Worm (Caenorhabditis elegans) whole organism, young adult: ENCODE results near the gene F26A10.2.
A peak's percentile ranks its signal among the peaks of the same experiment; 100 is the strongest.

ENCODE experiments used
- B0336.3 ChIP-seq: fragments of 200-800 bp; sonication (Bioruptor generic); IDR thresholded peaks from 2 replicates; pipeline ENCODE4 v1.3.6; 2022; ENCODE audit warnings: missing genetic modification characterization, missing compliant biosample characterization
- C06A6.2 ChIP-seq: fragments of 200-800 bp; sonication (Bioruptor generic); conservative IDR thresholded peaks from 2 replicates; pipeline ENCODE4 v1.3.6; 2022; ENCODE audit warnings: missing genetic modification characterization, missing compliant biosample characterization
- C17E4.6 ChIP-seq: fragments of 200-800 bp; sonication (Bioruptor generic); IDR thresholded peaks from 2 replicates; pipeline ENCODE4 v1.3.6; 2022; ENCODE audit warnings: missing genetic modification reagents, missing genetic modification characterization, missing compliant biosample characterization
- D2030.7 ChIP-seq: fragments of 200-800 bp; sonication (Bioruptor generic); IDR thresholded peaks from 2 replicates; pipeline ENCODE4 v1.3.6; 2022; ENCODE audit warnings: missing genetic modification reagents, missing genetic modification characterization, missing compliant biosample characterization
- F23B12.7 ChIP-seq: sonication (generic microtip); optimal IDR thresholded peaks from 2 replicates; lab custom pipeline; 2017; ENCODE audit warnings: missing genetic modification characterization, mild to moderate bottlenecking, missing compliant biosample characterization, antibody characterized with exemption, moderate library complexity; ENCODE audit not compliant: insufficient read depth
- F57C9.4 ChIP-seq: sonication (generic microtip); optimal IDR thresholded peaks from 2 replicates; lab custom pipeline; 2017; ENCODE audit warnings: mild to moderate bottlenecking, missing genetic modification characterization, missing compliant biosample characterization
- K11D2.4 ChIP-seq: fragments of 200-800 bp; sonication (Bioruptor generic); IDR thresholded peaks from 2 replicates; pipeline ENCODE4 v1.3.6; 2022; ENCODE audit warnings: missing genetic modification reagents, missing genetic modification characterization, missing compliant biosample characterization
- Y53F4B.3 ChIP-seq: fragments of 200-800 bp; sonication (Bioruptor generic); IDR thresholded peaks from 2 replicates; pipeline ENCODE4 v1.3.6; 2022; ENCODE audit warnings: missing genetic modification reagents, missing genetic modification characterization, missing compliant biosample characterization
- ama-1 ChIP-seq, 3 experiments: fragments of 150-350 bp in 1 of 3; sonication (generic microtip) in 2 of 3; optimal IDR thresholded peaks; 2 replicates each; lab custom pipeline; 2014 to 2018; ENCODE audit warnings: missing biosample characterization in 2 of 3, missing genetic modification characterization in 2 of 3, missing genetic modification reagents in 2 of 3
- ceh-27 ChIP-seq: fragments of 200-800 bp; sonication (Bioruptor generic); optimal IDR thresholded peaks from 2 replicates; lab custom pipeline; 2018; ENCODE audit warnings: mild to moderate bottlenecking, missing genetic modification characterization, moderate library complexity, missing compliant biosample characterization
- dpff-1 ChIP-seq: sonication (generic microtip); optimal IDR thresholded peaks from 2 replicates; lab custom pipeline; 2017; ENCODE audit warnings: mild to moderate bottlenecking, missing genetic modification characterization, missing compliant biosample characterization
- efl-1 ChIP-seq: fragments of 150-350 bp; optimal IDR thresholded peaks from 2 replicates; lab custom pipeline; 2014; ENCODE audit warnings: missing biosample characterization, missing genetic modification reagents, missing genetic modification characterization
- gei-17 ChIP-seq: fragments of 200-800 bp; sonication (Bioruptor generic); optimal IDR thresholded peaks from 2 replicates; lab custom pipeline; 2018; ENCODE audit warnings: mild to moderate bottlenecking, missing genetic modification characterization, missing compliant biosample characterization
- hmg-1.2 ChIP-seq: fragments of 200-800 bp; sonication (Bioruptor generic); IDR thresholded peaks from 2 replicates; pipeline ENCODE4 v1.3.6; 2022; ENCODE audit warnings: missing genetic modification reagents, missing genetic modification characterization, missing compliant biosample characterization
- hmg-20 ChIP-seq: fragments of 200-800 bp; sonication (Bioruptor generic); IDR thresholded peaks from 2 replicates; pipeline ENCODE4 v1.3.6; 2022; ENCODE audit warnings: missing genetic modification reagents, missing genetic modification characterization, missing compliant biosample characterization
- hrde-1 ChIP-seq: sonication (generic microtip); optimal IDR thresholded peaks from 2 replicates; lab custom pipeline; 2016; ENCODE audit warnings: missing genetic modification characterization, mild to moderate bottlenecking, missing compliant biosample characterization, moderate library complexity, missing genotype, missing genetic modification reagents, borderline replicate concordance
- lin-26 ChIP-seq: fragments of 200-800 bp; sonication (Bioruptor generic); IDR thresholded peaks from 2 replicates; pipeline ENCODE4 v1.3.6; 2022; ENCODE audit warnings: missing genetic modification reagents, missing genetic modification characterization, missing compliant biosample characterization
- lin-40 ChIP-seq: sonication (generic microtip); optimal IDR thresholded peaks from 2 replicates; lab custom pipeline; 2016; ENCODE audit warnings: missing genetic modification characterization, mild to moderate bottlenecking, missing compliant biosample characterization, missing genotype, missing genetic modification reagents
- madf-6 ChIP-seq: fragments of 200-800 bp; sonication (Bioruptor generic); IDR thresholded peaks from 2 replicates; pipeline ENCODE4 v1.3.6; 2022; ENCODE audit warnings: missing genetic modification reagents, missing genetic modification characterization, missing compliant biosample characterization
- mcd-1 ChIP-seq: fragments of 200-800 bp; sonication (Bioruptor generic); IDR thresholded peaks from 2 replicates; pipeline ENCODE4 v1.3.6; 2022; ENCODE audit warnings: missing genetic modification reagents, missing genetic modification characterization, missing compliant biosample characterization
- mes-4 ChIP-seq: sonication (generic microtip); optimal IDR thresholded peaks from 2 replicates; lab custom pipeline; 2016; ENCODE audit warnings: missing genotype, missing genetic modification characterization, missing compliant biosample characterization
- nfya-2 ChIP-seq: fragments of 200-800 bp; sonication (Bioruptor generic); IDR thresholded peaks from 2 replicates; pipeline ENCODE4 v1.3.6; 2022; ENCODE audit warnings: missing genetic modification reagents, missing genetic modification characterization, missing compliant biosample characterization
- nhr-179 ChIP-seq: sonication (generic microtip); optimal IDR thresholded peaks from 2 replicates; lab custom pipeline; 2016; ENCODE audit warnings: mild to moderate bottlenecking, missing genetic modification characterization, missing compliant biosample characterization
- nhr-80 ChIP-seq: sonication (generic microtip); optimal IDR thresholded peaks from 2 replicates; lab custom pipeline; 2016; ENCODE audit warnings: missing genetic modification characterization, missing compliant biosample characterization
- nhr-90 ChIP-seq: sonication (generic microtip); optimal IDR thresholded peaks from 2 replicates; lab custom pipeline; 2016; ENCODE audit warnings: missing genotype, mild to moderate bottlenecking, missing genetic modification characterization, missing compliant biosample characterization
- snpc-4 ChIP-seq, 5 experiments: fragments of 150-350 bp in 1 of 5; sonication (generic microtip) in 4 of 5; optimal IDR thresholded peaks; 2 replicates each; lab custom pipeline; 2014 to 2018; ENCODE audit warnings: missing genetic modification characterization in 5 of 5, missing biosample characterization in 3 of 5, antibody characterized with exemption in 2 of 5, mild to moderate bottlenecking in 2 of 5, missing compliant biosample characterization in 2 of 5, missing genotype in 2 of 5, moderate library complexity in 2 of 5, missing genetic modification reagents in 1 of 5
- sptf-2 ChIP-seq: fragments of 200-800 bp; sonication (Bioruptor generic); optimal IDR thresholded peaks from 2 replicates; lab custom pipeline; 2018; ENCODE audit warnings: mild to moderate bottlenecking, missing genetic modification characterization, missing compliant biosample characterization
- tbp1 ChIP-seq: fragments of 200-800 bp; sonication (Bioruptor generic); optimal IDR thresholded peaks from 2 replicates; lab custom pipeline; 2018; ENCODE audit warnings: mild to moderate bottlenecking, missing genetic modification characterization, missing compliant biosample characterization
- xnd-1 ChIP-seq: sonication (generic microtip); optimal IDR thresholded peaks from 2 replicates; lab custom pipeline; 2016; ENCODE audit warnings: missing genotype, missing genetic modification reagents, missing genetic modification characterization, missing compliant biosample characterization
- ztf-18 ChIP-seq: sonication (generic microtip); optimal IDR thresholded peaks from 2 replicates; lab custom pipeline; 2016; ENCODE audit warnings: missing genotype, mild to moderate bottlenecking, missing genetic modification characterization, missing compliant biosample characterization
- ztf-26 ChIP-seq: sonication (generic microtip); optimal IDR thresholded peaks from 2 replicates; lab custom pipeline; 2017; ENCODE audit warnings: missing genetic modification characterization, missing compliant biosample characterization

F26A10.2 gene

DNA sequence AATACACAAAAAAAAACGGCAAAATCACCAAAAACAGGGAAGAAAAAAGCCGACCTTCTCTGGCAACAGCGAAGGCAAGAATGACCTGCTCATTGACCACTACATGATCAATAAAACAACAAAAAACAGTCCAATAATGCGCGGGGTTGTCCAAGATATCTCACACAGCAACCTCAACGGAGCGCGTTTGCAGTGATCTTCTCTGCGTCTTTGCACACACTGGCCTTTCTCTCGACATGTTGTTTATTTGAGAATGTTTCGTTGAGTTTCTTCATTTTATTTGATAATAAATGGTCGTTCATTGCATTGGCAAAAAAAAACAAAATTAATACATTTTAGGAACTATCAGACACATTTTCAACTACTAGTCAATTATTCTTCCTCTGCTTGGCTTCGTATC, 16.4 kb upstream of the F26A10.2 start:
- TF ChIP-seq mes-4 (tag; lab: Kevin White, UChicago) (no peak), ztf-18 (tag; lab: Kevin White, UChicago) (no peak), ceh-27 (GFP tag; lab: Kevin White, UChicago) (peak; percentile 13), ztf-26 (tag; lab: Kevin White, UChicago) (peak; percentile 6), hmg-1.2 (GFP tag; lab: Robert Waterston, UW) (peak; percentile 17; the same call in 1 of the 2 replicates), F23B12.7 (tag; lab: Kevin White, UChicago) (peak; percentile 24), tbp1 (GFP tag; lab: Kevin White, UChicago) (peak; percentile 6), nhr-80 (tag; lab: Kevin White, UChicago) (peak; percentile 45), efl-1 (GFP tag; lab: Kevin White, UChicago) (peak; percentile 25), Y53F4B.3 (GFP tag; lab: Robert Waterston, UW) (no peak), nfya-2 (no peak), C06A6.2 (0 out of 2 replicates have a peak, but pooled peaks have one; percentile 25), K11D2.4 (GFP tag; lab: Robert Waterston, UW) (no peak), nhr-179 (tag; lab: Kevin White, UChicago) (no peak), madf-6 (GFP tag; lab: Robert Waterston, UW) (no peak), C17E4.6 (no peak), ama-1 (optimal IDR thresholded peaks at IDR 0.05; lab: Kevin White, UChicago) (peak; percentile 34), ama-1 (GFP tag; optimal IDR thresholded peaks at IDR 0.05; lab: Kevin White, UChicago) (no peak), snpc-4 (GFP tag; optimal IDR thresholded peaks at IDR 0.05; lab: Kevin White, UChicago) (no peak), snpc-4 (tag; optimal IDR thresholded peaks at IDR 0.05; lab: Kevin White, UChicago) (no peak), xnd-1 (tag; lab: Kevin White, UChicago) (no peak), sptf-2 (GFP tag; lab: Kevin White, UChicago) (no peak), B0336.3 (GFP tag; lab: Robert Waterston, UW) (no peak), F57C9.4 (tag; lab: Kevin White, UChicago) (no peak), hmg-20 (GFP tag; lab: Robert Waterston, UW) (no peak), mcd-1 (GFP tag; lab: Robert Waterston, UW) (peak; percentile 63)

- peak; percentile 32 for TF ChIP-seq ama-1 (optimal IDR thresholded peaks at IDR 0.05; lab: Kevin White, UChicago)
- no peak for TF ChIP-seq ama-1 (GFP tag; optimal IDR thresholded peaks at IDR 0.05; lab: Kevin White, UChicago)
- TF ChIP-seq nhr-80 (tag; lab: Kevin White, UChicago): peak; percentile 13
- no peak for TF ChIP-seq gei-17 (GFP tag; lab: Kevin White, UChicago)
Observed at ce11 chrX:7660919-7661557, 15.8 kb upstream of the F26A10.2 start, which contains the start of gene pcca-1. Gene pcca-1 (minus strand): TSS chrX:7660986.

ce11 chrX:7659591-7660433, 14.6 kb upstream of the F26A10.2 start:
- TF ChIP-seq hrde-1 (tag; lab: Kevin White, UChicago): no peak
- TF ChIP-seq nhr-90 (tag; lab: Kevin White, UChicago): no peak
- TF ChIP-seq lin-26 (GFP tag; lab: Robert Waterston, UW): 0 out of 2 replicates have a peak, but pooled peaks have one; percentile 62
- TF ChIP-seq dpff-1 (tag; lab: Kevin White, UChicago): no peak
- TF ChIP-seq lin-40: no peak
- TF ChIP-seq D2030.7: no peak
